Worm (Caenorhabditis elegans): ENCODE data around the gene set-16.
A peak's percentile ranks its signal among the peaks of the same experiment; 100 is the strongest.

Gene set-16

ce11 chrIII:13604834-13605233, 38.9 kb upstream of the set-16 start:
- 0 out of 2 replicates have a peak, but pooled peaks have one; percentile 36 for TF ChIP-seq cebp-2 (GFP tag; IDR thresholded peaks at IDR 0.05)
- TF ChIP-seq nhr-27 (tag; optimal IDR thresholded peaks at IDR 0.05), result no peak
- TF ChIP-seq repo-1 (tag; optimal IDR thresholded peaks at IDR 0.05), result no peak
- no peak for TF ChIP-seq F22D6.2 (tag; optimal IDR thresholded peaks at IDR 0.05)
- no peak for TF ChIP-seq ZK185.1 (tag; optimal IDR thresholded peaks at IDR 0.05; ENCODE audit: poor library complexity, severe bottlenecking)
- TF ChIP-seq tbx-9 (tag; optimal IDR thresholded peaks at IDR 0.05; ENCODE audit: borderline replicate concordance), result no peak
- peak; percentile 85 for TF ChIP-seq zfh-2 (GFP tag; conservative IDR thresholded peaks at IDR 0.05)
- no peak for TF ChIP-seq B0035.1 (tag; optimal IDR thresholded peaks at IDR 0.05)
- no peak for TF ChIP-seq mcd-1 (GFP tag; IDR thresholded peaks at IDR 0.05)
- TF ChIP-seq hlh-26 (GFP tag; conservative IDR thresholded peaks at IDR 0.05), result no peak
- peak; percentile 64; the same call in 1 of the 2 replicates for TF ChIP-seq egrh-3 (GFP tag; IDR thresholded peaks at IDR 0.05)
- TF ChIP-seq sdz-38 (tag; optimal IDR thresholded peaks at IDR 0.05), result no peak
- no peak for TF ChIP-seq Y56A3A.18 (GFP tag; IDR thresholded peaks at IDR 0.05)
- no peak for TF ChIP-seq ceh-100 (GFP tag; IDR thresholded peaks at IDR 0.05)
- TF ChIP-seq nfyb-1 (GFP tag; IDR thresholded peaks at IDR 0.05), result no peak
- no peak for TF ChIP-seq C06A6.2 (GFP tag; conservative IDR thresholded peaks at IDR 0.05)
- no peak for TF ChIP-seq rcor-1 (GFP tag; IDR thresholded peaks at IDR 0.05)
- TF ChIP-seq snpc-3.4 (tag; optimal IDR thresholded peaks at IDR 0.05), result no peak
- no peak for TF ChIP-seq pha-4 (tag; optimal IDR thresholded peaks at IDR 0.05)
- TF ChIP-seq T07F8.4 (tag; optimal IDR thresholded peaks at IDR 0.05), result no peak
- no peak for TF ChIP-seq snpc-1.3 (tag; optimal IDR thresholded peaks at IDR 0.05; ENCODE audit: insufficient read depth)
- TF ChIP-seq madf-6 (GFP tag; IDR thresholded peaks at IDR 0.05), result no peak

- TF ChIP-seq ceh-40 (GFP tag; IDR thresholded peaks at IDR 0.05) (no peak), snpc-1.1 (tag; optimal IDR thresholded peaks at IDR 0.05; ENCODE audit: insufficient read depth) (no peak), sea-2 (GFP tag; IDR thresholded peaks at IDR 0.05) (no peak), gei-17 (GFP tag; optimal IDR thresholded peaks at IDR 0.05) (no peak), mel-28 (tag; optimal IDR thresholded peaks at IDR 0.05; ENCODE audit: borderline replicate concordance) (no peak), K12H6.12 (tag; optimal IDR thresholded peaks at IDR 0.05) (no peak), nhr-80 (tag; optimal IDR thresholded peaks at IDR 0.05) (peak; percentile 87), F23B12.7 (tag; optimal IDR thresholded peaks at IDR 0.05; ENCODE audit: insufficient read depth) (peak; percentile 38), B0019.2 (GFP tag; conservative IDR thresholded peaks at IDR 0.05) (no peak), madf-6 (GFP tag; IDR thresholded peaks at IDR 0.05) (no peak), snpc-4 (GFP tag; optimal IDR thresholded peaks at IDR 0.05) (no peak), snpc-4 (tag; optimal IDR thresholded peaks at IDR 0.05) (no peak), lir-1 (GFP tag; conservative IDR thresholded peaks at IDR 0.05) (no peak), fkh-3 (tag; optimal IDR thresholded peaks at IDR 0.05) (no peak), ztf-18 (tag; optimal IDR thresholded peaks at IDR 0.05) (no peak), lsy-27 (tag; optimal IDR thresholded peaks at IDR 0.05; ENCODE audit: borderline replicate concordance, insufficient read depth) (no peak), chd-7 (tag; optimal IDR thresholded peaks at IDR 0.05) (no peak), hsf-1 (GFP tag; IDR thresholded peaks at IDR 0.05) (no peak), ets-4 (GFP tag; optimal IDR thresholded peaks at IDR 0.05) (peak; percentile 53), C06A6.2 (GFP tag; conservative IDR thresholded peaks at IDR 0.05) (no peak), mxl-1 (tag; optimal IDR thresholded peaks at IDR 0.05) (no peak), sdz-38 (tag; optimal IDR thresholded peaks at IDR 0.05) (no peak), B0336.3 (GFP tag; IDR thresholded peaks at IDR 0.05) (no peak), cebp-1 (GFP tag; IDR thresholded peaks at IDR 0.05) (no peak), cebp-1 (tag; optimal IDR thresholded peaks at IDR 0.05) (peak; percentile 5), snpc-3.4 (tag; optimal IDR thresholded peaks at IDR 0.05) (no peak), dpl-1 (GFP tag; optimal IDR thresholded peaks at IDR 0.05) (no peak), F55B11.4 (tag; optimal IDR thresholded peaks at IDR 0.05; ENCODE audit: borderline replicate concordance, insufficient read depth) (no peak), tbp1 (GFP tag; optimal IDR thresholded peaks at IDR 0.05) (peak; percentile 35), tbx-9 (tag; optimal IDR thresholded peaks at IDR 0.05; ENCODE audit: borderline replicate concordance) (no peak), T07F8.4 (tag; optimal IDR thresholded peaks at IDR 0.05) (no peak)
These were observed 37.6 kb upstream of the set-16 start, which contains the start of gene act-5 for ce11 chrIII:13606016-13606530. Gene act-5, minus strand, starts transcription at chrIII:13606066.

Measured in whole organism, young adult.